Fruit fly (Drosophila melanogaster): ENCODE results near the gene sturkopf.

The sturkopf gene

DNA sequence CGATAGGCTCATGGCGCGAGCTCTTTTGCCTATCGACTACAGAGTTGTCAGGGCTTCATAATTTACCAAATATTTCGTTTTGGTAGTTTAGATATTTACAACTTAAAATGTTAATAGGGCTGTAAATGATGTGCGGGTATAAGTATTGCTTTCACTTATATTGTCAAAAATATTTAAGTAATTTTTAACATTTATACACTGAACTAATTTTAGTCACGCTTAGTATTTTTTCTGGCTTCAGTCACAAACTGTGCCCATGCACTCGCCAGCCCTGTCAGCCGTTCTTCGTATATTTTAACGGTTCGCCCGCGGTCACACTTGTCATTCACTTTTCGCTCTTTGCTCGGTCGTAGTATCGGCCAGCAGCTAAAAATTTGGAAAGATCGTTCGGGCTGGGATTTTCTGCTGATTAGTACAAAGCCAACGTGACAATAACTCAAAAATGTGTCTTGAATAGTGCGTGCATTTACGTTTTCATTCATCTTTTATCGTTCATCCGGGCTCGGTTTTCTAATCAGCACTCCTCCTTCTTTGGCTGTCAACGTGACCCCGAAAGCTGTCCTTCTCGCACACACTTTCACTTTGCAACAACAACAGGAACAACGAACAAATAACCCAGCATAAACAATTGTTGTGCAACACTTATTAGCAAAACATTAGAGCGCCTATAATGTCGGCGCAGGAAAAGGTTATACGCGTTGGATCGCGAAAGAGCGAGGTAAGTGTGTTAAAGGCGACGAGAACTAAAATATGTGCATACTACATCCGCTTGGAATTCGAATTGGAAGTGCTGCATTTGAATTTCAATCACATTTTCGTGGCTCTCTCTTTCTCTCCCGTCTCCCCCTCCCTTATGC, 21.6 kb upstream of the sturkopf start, which contains the start of the genes Hmbs and CG2211 (continued):
- TF ChIP-seq Drgx (GFP tag; IDR thresholded peaks at IDR 0.05): peak; percentile 79
- TF ChIP-seq btn (GFP tag; optimal IDR thresholded peaks at IDR 0.05): peak; percentile 43
- peak; percentile 90 for TF ChIP-seq NC2β (GFP tag; optimal IDR thresholded peaks at IDR 0.05)
- TF ChIP-seq CG2875 (GFP tag; optimal IDR thresholded peaks at IDR 0.05): peak; percentile 42
- peak; percentile 81 for TF ChIP-seq CG8924 (tag; optimal IDR thresholded peaks at IDR 0.05)
- TF ChIP-seq Pdp1 (GFP tag; optimal IDR thresholded peaks at IDR 0.05): peak in 1 of 2 experiments; percentile 88
- TF ChIP-seq NFAT (GFP tag; IDR thresholded peaks at IDR 0.05): peak; percentile 76
- TF ChIP-seq cato (GFP tag; optimal IDR thresholded peaks at IDR 0.05; ENCODE audit: borderline replicate concordance): peak; percentile 74
- TF ChIP-seq lola (GFP tag; optimal IDR thresholded peaks at IDR 0.05): peak in 1 of 3 experiments; percentile 84
- peak; percentile 85 for TF ChIP-seq CG15601 (tag; optimal IDR thresholded peaks at IDR 0.05)
- TF ChIP-seq zfh2 (GFP tag; optimal IDR thresholded peaks at IDR 0.05): peak; percentile 89
- no peak for TF ChIP-seq Trl (optimal IDR thresholded peaks at IDR 0.05)
- peak; percentile 89 for TF ChIP-seq Trl (GFP tag; optimal IDR thresholded peaks at IDR 0.05)
- TF ChIP-seq CG17359 (tag; optimal IDR thresholded peaks at IDR 0.05): peak; percentile 88
- TF ChIP-seq br (optimal IDR thresholded peaks at IDR 0.05): no peak
- TF ChIP-seq Ets97D (GFP tag; optimal IDR thresholded peaks at IDR 0.05): peak; percentile 92
- TF ChIP-seq hth (optimal IDR thresholded peaks at IDR 0.05): no peak
- TF ChIP-seq ash1 (GFP tag; optimal IDR thresholded peaks at IDR 0.05): peak; percentile 17
- peak; percentile 59; the same call in 1 of the 2 replicates for TF ChIP-seq CG17612 (GFP tag; IDR thresholded peaks at IDR 0.05)
- TF ChIP-seq CG7928 (GFP tag; optimal IDR thresholded peaks at IDR 0.05): peak; percentile 96
- no peak for TF ChIP-seq CG10431 (GFP tag; optimal IDR thresholded peaks at IDR 0.05)
- peak; percentile 89 for TF ChIP-seq pho (GFP tag; optimal IDR thresholded peaks at IDR 0.05)
- TF ChIP-seq CG4282 (GFP tag; optimal IDR thresholded peaks at IDR 0.05): peak; percentile 74
- peak; percentile 74 for TF ChIP-seq CG8089 (GFP tag; optimal IDR thresholded peaks at IDR 0.05)
- TF ChIP-seq maf-S (GFP tag; optimal IDR thresholded peaks at IDR 0.05): peak; percentile 85
- TF ChIP-seq phol (tag; optimal IDR thresholded peaks at IDR 0.05): peak; percentile 95
- TF ChIP-seq nerfin-2 (GFP tag; IDR thresholded peaks at IDR 0.05; ENCODE audit: partially characterized antibody): no peak
- TF ChIP-seq CG14441 (GFP tag; IDR thresholded peaks at IDR 0.05): peak; percentile 83
- peak; percentile 87 for TF ChIP-seq Ptx1 (GFP tag; IDR thresholded peaks at IDR 0.05)
- peak; percentile 97 for TF ChIP-seq CG3995 (GFP tag; optimal IDR thresholded peaks at IDR 0.05)
- no peak for TF ChIP-seq ro (GFP tag; IDR thresholded peaks at IDR 0.05)
- TF ChIP-seq dmrt99B (tag; optimal IDR thresholded peaks at IDR 0.05): no peak
- TF ChIP-seq hbn (GFP tag; IDR thresholded peaks at IDR 0.05; ENCODE audit: partially characterized antibody): no peak; the same call in 1 of the 2 replicates
- TF ChIP-seq CG11093 (GFP tag; IDR thresholded peaks at IDR 0.05): peak; percentile 76; the same call in 2 of the 3 replicates
- TF ChIP-seq onecut (GFP tag; IDR thresholded peaks at IDR 0.05): peak; percentile 72
- TF ChIP-seq CG12155 (GFP tag; optimal IDR thresholded peaks at IDR 0.05): peak; percentile 86
- TF ChIP-seq nerfin-1 (tag; optimal IDR thresholded peaks at IDR 0.05): peak; percentile 84
- TF ChIP-seq YL-1 (GFP tag; optimal IDR thresholded peaks at IDR 0.05): peak; percentile 57
- TF ChIP-seq CG4820 (GFP tag; optimal IDR thresholded peaks at IDR 0.05): peak; percentile 87
- TF ChIP-seq Six4 (GFP tag; optimal IDR thresholded peaks at IDR 0.05): peak; percentile 85
- peak; percentile 92 to 94 for TF ChIP-seq dpn (GFP tag; optimal IDR thresholded peaks at IDR 0.05)
- peak; percentile 68 for TF ChIP-seq MTF-1 (GFP tag; optimal IDR thresholded peaks at IDR 0.05; ENCODE audit: borderline replicate concordance)
- TF ChIP-seq CG9817 (tag; optimal IDR thresholded peaks at IDR 0.05): peak; percentile 81
- peak; percentile 28 for TF ChIP-seq tap (tag; optimal IDR thresholded peaks at IDR 0.05)
- no peak for TF ChIP-seq usp (GFP tag; optimal IDR thresholded peaks at IDR 0.05)
- TF ChIP-seq vfl (GFP tag; optimal IDR thresholded peaks at IDR 0.05): peak; percentile 85
- no peak for TF ChIP-seq tio (GFP tag; optimal IDR thresholded peaks at IDR 0.05)
- TF ChIP-seq pb (GFP tag; optimal IDR thresholded peaks at IDR 0.05): peak; percentile 18
- peak in 1 of 2 experiments; percentile 82 for TF ChIP-seq bsh (GFP tag; optimal IDR thresholded peaks at IDR 0.05)

Measured in whole organism, embryonic.